Worm (Caenorhabditis elegans) whole organism, L1 larva: ENCODE data around the gene ZK1290.15.

Source experiments
- F16B12.6 ChIP-seq: fragments of 150-350 bp; optimal IDR thresholded peaks from 2 replicates; lab custom pipeline; 2014; ENCODE audit warnings: missing biosample characterization, missing genetic modification characterization
- aly-2 ChIP-seq: fragments of 150-350 bp; optimal IDR thresholded peaks from 2 replicates; lab custom pipeline; 2014; ENCODE audit warnings: missing biosample characterization, missing genetic modification characterization
- ama-1 ChIP-seq: fragments of 150-350 bp; optimal IDR thresholded peaks from 2 replicates; lab custom pipeline; 2014
- ceh-82 ChIP-seq, 3 experiments: fragments of 150-350 bp in 1 of 3; sonication (generic microtip) in 2 of 3; optimal IDR thresholded peaks; 2 replicates each; lab custom pipeline; 2014 to 2017; ENCODE audit warnings: missing biosample characterization in 3 of 3, missing genetic modification characterization in 3 of 3
- egl-13 ChIP-seq: sonication (generic microtip); optimal IDR thresholded peaks from 2 replicates; lab custom pipeline; 2016; ENCODE audit warnings: missing genotype, missing genetic modification reagents, missing genetic modification characterization, missing compliant biosample characterization
- fkh-10 ChIP-seq: sonication (generic microtip); optimal IDR thresholded peaks from 2 replicates; lab custom pipeline; 2017; ENCODE audit warnings: missing biosample characterization, missing genetic modification reagents, missing genetic modification characterization
- nhr-19 ChIP-seq: fragments of 200-800 bp; sonication (Bioruptor generic); conservative IDR thresholded peaks from 2 replicates; pipeline ENCODE4 v1.3.6; 2022; ENCODE audit warnings: missing genetic modification characterization, missing compliant biosample characterization
- nhr-28 ChIP-seq: fragments of 150-350 bp; optimal IDR thresholded peaks from 2 replicates; lab custom pipeline; 2014; ENCODE audit warnings: missing biosample characterization, missing genetic modification characterization
- nhr-71 ChIP-seq: sonication (generic microtip); optimal IDR thresholded peaks from 2 replicates; lab custom pipeline; 2016; ENCODE audit warnings: mild to moderate bottlenecking, missing genetic modification characterization, moderate library complexity, missing compliant biosample characterization
- nhr-84 ChIP-seq: sonication (generic microtip); optimal IDR thresholded peaks from 2 replicates; lab custom pipeline; 2017; ENCODE audit warnings: missing biosample characterization, missing genetic modification characterization
- skn-1 ChIP-seq: fragments of 150-350 bp; optimal IDR thresholded peaks from 2 replicates; lab custom pipeline; 2014; ENCODE audit warnings: missing biosample characterization, missing genetic modification characterization
- zag-1 ChIP-seq: fragments of 150-350 bp; optimal IDR thresholded peaks from 2 replicates; lab custom pipeline; 2014; ENCODE audit warnings: missing biosample characterization, missing genetic modification characterization
- ztf-4 ChIP-seq: fragments of 150-350 bp; optimal IDR thresholded peaks from 2 replicates; lab custom pipeline; 2014; ENCODE audit warnings: missing biosample characterization, missing genetic modification characterization

ce11 chrII:7534934-7535333 lies 11.6 kb downstream of the ZK1290.15 start, which contains the start of gene ZK1290.13:
- TF ChIP-seq ceh-82 (tag; optimal IDR thresholded peaks at IDR 0.05; lab: Kevin White, UChicago) (no peak), nhr-84 (tag; lab: Kevin White, UChicago) (no peak), F16B12.6 (tag; lab: Kevin White, UChicago) (no peak), egl-13 (tag; lab: Kevin White, UChicago) (no peak), skn-1 (no peak), aly-2 (tag; lab: Kevin White, UChicago) (no peak), zag-1 (tag; lab: Kevin White, UChicago) (no peak), ztf-4 (tag; lab: Kevin White, UChicago) (no peak), fkh-10 (GFP tag; lab: Kevin White, UChicago) (no peak), nhr-19 (no peak), ama-1 (lab: Kevin White, UChicago) (no peak), nhr-71 (tag; lab: Kevin White, UChicago) (no peak), nhr-28 (tag; lab: Kevin White, UChicago) (no peak)
